Worm (Caenorhabditis elegans) whole organism, L4 larva: ENCODE measurements around the gene W07A12.4.

Experiments
- D1046.2 ChIP-seq: fragments of 200-800 bp; sonication (Bioruptor generic); IDR thresholded peaks from 2 replicates; pipeline ENCODE4 v1.3.6; 2022; ENCODE audit warnings: missing genetic modification characterization, missing compliant biosample characterization
- F44E2.7 ChIP-seq: fragments of 200-800 bp; sonication (Bioruptor generic); IDR thresholded peaks from 2 replicates; pipeline ENCODE4 v2.1.2; 2022; ENCODE audit warnings: missing genetic modification characterization, missing compliant biosample characterization
- T20F7.1 ChIP-seq: fragments of 200-800 bp; sonication (Bioruptor generic); optimal IDR thresholded peaks from 2 replicates; lab custom pipeline; 2018; ENCODE audit warnings: mild to moderate bottlenecking, missing genetic modification characterization, missing compliant biosample characterization
- T26A8.4 ChIP-seq: fragments of 200-800 bp; sonication (Bioruptor generic); IDR thresholded peaks from 2 replicates; pipeline ENCODE4 v1.3.6; 2022; ENCODE audit warnings: missing genetic modification characterization, missing compliant biosample characterization
- Y105C5A.15 ChIP-seq: fragments of 200-800 bp; sonication (Bioruptor generic); IDR thresholded peaks from 2 replicates; pipeline ENCODE4 v1.3.6; 2022; ENCODE audit warnings: missing genetic modification characterization, missing compliant biosample characterization
- Y48G9A.11 ChIP-seq: fragments of 200-800 bp; sonication (Bioruptor generic); IDR thresholded peaks from 2 replicates; pipeline ENCODE4 v1.3.6; 2022; ENCODE audit warnings: missing genetic modification reagents, missing genetic modification characterization, missing compliant biosample characterization
- Y75B8A.6 ChIP-seq: fragments of 200-800 bp; sonication (Bioruptor generic); IDR thresholded peaks from 2 replicates; pipeline ENCODE4 v1.3.6; 2022; ENCODE audit warnings: missing genetic modification reagents, missing genetic modification characterization, missing compliant biosample characterization
- ZK337.2 ChIP-seq: fragments of 200-800 bp; sonication (Bioruptor generic); IDR thresholded peaks from 2 replicates; pipeline ENCODE4 v1.3.6; 2022; ENCODE audit warnings: missing genetic modification reagents, missing genetic modification characterization, missing compliant biosample characterization
- aha-1 ChIP-seq: fragments of 150-350 bp; peaks from one replicate; lab custom pipeline; 2014; ENCODE audit warnings: missing biosample characterization, missing genetic modification characterization
- arid-1 ChIP-seq: fragments of 200-800 bp; sonication (Bioruptor generic); conservative IDR thresholded peaks from 2 replicates; pipeline ENCODE4 v1.3.6; 2022; ENCODE audit warnings: missing genetic modification reagents, missing genetic modification characterization, missing compliant biosample characterization
- attf-4 ChIP-seq: sonication (generic microtip); optimal IDR thresholded peaks from 3 replicates; lab custom pipeline; 2017; ENCODE audit warnings: missing biosample characterization, missing genetic modification characterization
- ceh-20 ChIP-seq: fragments of 200-800 bp; sonication (Bioruptor generic); IDR thresholded peaks from 2 replicates; pipeline ENCODE4 v1.3.6; 2022; ENCODE audit warnings: missing genetic modification reagents, missing genetic modification characterization, missing compliant biosample characterization
- ceh-28 ChIP-seq: fragments of 150-350 bp; optimal IDR thresholded peaks from 2 replicates; lab custom pipeline; 2014; ENCODE audit warnings: missing biosample characterization, missing genetic modification reagents, missing genetic modification characterization
- ceh-44 ChIP-seq: fragments of 200-800 bp; sonication (Bioruptor generic); IDR thresholded peaks from 2 replicates; pipeline ENCODE4 v1.3.6; 2022; ENCODE audit warnings: missing genetic modification reagents, missing genetic modification characterization, missing compliant biosample characterization
- ceh-82 ChIP-seq: sonication (generic microtip); optimal IDR thresholded peaks from 2 replicates; lab custom pipeline; 2017; ENCODE audit warnings: missing biosample characterization, missing genetic modification characterization
- ces-1 ChIP-seq: fragments of 150-350 bp; sonication (generic microtip); optimal IDR thresholded peaks from 4 replicates; lab custom pipeline; 2014; ENCODE audit warnings: missing biosample characterization, missing genetic modification reagents, missing genetic modification characterization
- ctbp-1 ChIP-seq: fragments of 200-800 bp; sonication (Bioruptor generic); IDR thresholded peaks from 2 replicates; pipeline ENCODE4 v1.3.6; 2022; ENCODE audit warnings: missing genetic modification reagents, missing genetic modification characterization, missing compliant biosample characterization
- daf-16 ChIP-seq, 3 experiments: sonication (generic microtip); optimal IDR thresholded peaks; 2 replicates each; lab custom pipeline; 2016 to 2017; ENCODE audit warnings: missing genetic modification characterization in 3 of 3, missing genetic modification reagents in 3 of 3, mild to moderate bottlenecking in 2 of 3, missing compliant biosample characterization in 2 of 3, missing biosample characterization in 1 of 3, moderate library complexity in 1 of 3
- dpl-1 ChIP-seq: fragments of 150-350 bp; optimal IDR thresholded peaks from 2 replicates; lab custom pipeline; 2014; ENCODE audit warnings: missing biosample characterization, missing genetic modification reagents, missing genetic modification characterization
- dve-1 ChIP-seq: sonication (generic microtip); optimal IDR thresholded peaks from 2 replicates; lab custom pipeline; 2017; ENCODE audit warnings: antibody characterized with exemption, mild to moderate bottlenecking, missing genetic modification characterization, missing compliant biosample characterization; ENCODE audit not compliant: insufficient read depth
- fos-1 ChIP-seq: fragments of 150-350 bp; optimal IDR thresholded peaks from 2 replicates; lab custom pipeline; 2014; ENCODE audit warnings: missing biosample characterization, missing genetic modification characterization
- gei-8 ChIP-seq: fragments of 200-800 bp; sonication (Bioruptor generic); optimal IDR thresholded peaks from 2 replicates; lab custom pipeline; 2018; ENCODE audit warnings: mild to moderate bottlenecking, missing genetic modification characterization, missing compliant biosample characterization
- hlh-11 ChIP-seq: fragments of 200-800 bp; sonication (Bioruptor generic); optimal IDR thresholded peaks from 2 replicates; lab custom pipeline; 2018; ENCODE audit warnings: mild to moderate bottlenecking, missing genetic modification characterization, missing compliant biosample characterization
- lin-13 ChIP-seq: fragments of 150-350 bp; optimal IDR thresholded peaks from 2 replicates; lab custom pipeline; 2014; ENCODE audit warnings: missing biosample characterization, missing genetic modification reagents, missing genetic modification characterization
- lin-15B ChIP-seq: fragments of 150-350 bp; sonication (generic microtip); optimal IDR thresholded peaks from 3 replicates; lab custom pipeline; 2014; ENCODE audit warnings: missing biosample characterization, missing genetic modification characterization
- lin-29 ChIP-seq: fragments of 200-800 bp; sonication (Bioruptor generic); IDR thresholded peaks from 2 replicates; pipeline ENCODE4 v1.3.6; 2022; ENCODE audit warnings: missing genetic modification reagents, missing genetic modification characterization, missing compliant biosample characterization
- madf-5 ChIP-seq, 2 experiments: fragments of 200-800 bp; sonication (Bioruptor generic); IDR thresholded peaks; 2 replicates each; pipeline ENCODE4 v1.3.6; 2022; ENCODE audit warnings: missing compliant biosample characterization in 2 of 2, missing genetic modification characterization in 2 of 2
- madf-9 ChIP-seq: fragments of 200-800 bp; sonication (Bioruptor generic); conservative IDR thresholded peaks from 2 replicates; pipeline ENCODE4 v1.3.6; 2022; ENCODE audit warnings: missing genetic modification reagents, missing genetic modification characterization, missing compliant biosample characterization
- mdt-29 ChIP-seq: fragments of 200-800 bp; sonication (Bioruptor generic); IDR thresholded peaks from 2 replicates; pipeline ENCODE4 v1.3.6; 2022; ENCODE audit warnings: missing genetic modification reagents, missing genetic modification characterization, missing compliant biosample characterization
- nhr-102 ChIP-seq: sonication (generic microtip); optimal IDR thresholded peaks from 2 replicates; lab custom pipeline; 2016; ENCODE audit warnings: mild to moderate bottlenecking, missing genetic modification characterization, moderate library complexity, missing compliant biosample characterization
- nhr-11 ChIP-seq: fragments of 150-350 bp; optimal IDR thresholded peaks from 2 replicates; lab custom pipeline; 2014; ENCODE audit warnings: missing biosample characterization, missing genetic modification characterization
- nhr-111 ChIP-seq: fragments of 200-800 bp; sonication (Bioruptor generic); optimal IDR thresholded peaks from 2 replicates; lab custom pipeline; 2018; ENCODE audit warnings: mild to moderate bottlenecking, missing genetic modification characterization, missing compliant biosample characterization
- nhr-237 ChIP-seq: sonication (generic microtip); optimal IDR thresholded peaks from 2 replicates; lab custom pipeline; 2017; ENCODE audit warnings: missing biosample characterization, missing genetic modification characterization
- nhr-25 ChIP-seq: sonication (generic microtip); optimal IDR thresholded peaks from 2 replicates; lab custom pipeline; 2017; ENCODE audit warnings: missing genetic modification characterization, mild to moderate bottlenecking, missing compliant biosample characterization, antibody characterized with exemption, moderate library complexity, borderline replicate concordance; ENCODE audit not compliant: insufficient read depth
- nhr-42 ChIP-seq: fragments of 200-800 bp; sonication (Bioruptor generic); IDR thresholded peaks from 2 replicates; pipeline ENCODE4 v1.3.6; 2022; ENCODE audit warnings: missing genetic modification characterization, missing compliant biosample characterization
- nhr-48 ChIP-seq: sonication (generic microtip); optimal IDR thresholded peaks from 2 replicates; lab custom pipeline; 2016; ENCODE audit warnings: mild to moderate bottlenecking, missing genetic modification characterization, missing compliant biosample characterization
- nhr-76 ChIP-seq: fragments of 150-350 bp; optimal IDR thresholded peaks from 2 replicates; lab custom pipeline; 2014; ENCODE audit warnings: missing biosample characterization, missing genetic modification characterization
- pha-4 ChIP-seq, 2 experiments: fragments of 150-350 bp in 1 of 2; fragments of 200-800 bp in 1 of 2; sonication (Bioruptor generic) in 1 of 2; IDR thresholded peaks in 1 of 2; optimal IDR thresholded peaks in 1 of 2; 2 replicates each; pipeline versions ENCODE4 v1.3.6 to Lab custom; 2014 to 2022; ENCODE audit warnings: missing genetic modification characterization in 2 of 2, missing genetic modification reagents in 2 of 2, missing biosample characterization in 1 of 2, missing compliant biosample characterization in 1 of 2
- php-3 ChIP-seq: fragments of 200-800 bp; sonication (Bioruptor generic); IDR thresholded peaks from 2 replicates; pipeline ENCODE4 v1.3.6; 2022; ENCODE audit warnings: missing genetic modification reagents, missing genetic modification characterization, missing compliant biosample characterization
- pqm-1 ChIP-seq: sonication (generic microtip); optimal IDR thresholded peaks from 2 replicates; lab custom pipeline; 2017; ENCODE audit warnings: missing biosample characterization, missing genetic modification characterization
- sdz-12 ChIP-seq: fragments of 200-800 bp; sonication (Bioruptor generic); optimal IDR thresholded peaks from 2 replicates; lab custom pipeline; 2018; ENCODE audit warnings: mild to moderate bottlenecking, missing genetic modification characterization, missing compliant biosample characterization
- skn-1 ChIP-seq: fragments of 150-350 bp; optimal IDR thresholded peaks from 2 replicates; lab custom pipeline; 2014; ENCODE audit warnings: missing biosample characterization, missing genetic modification characterization
- snpc-1.2 ChIP-seq: fragments of 200-800 bp; sonication (Bioruptor generic); IDR thresholded peaks from 2 replicates; pipeline ENCODE4 v1.3.6; 2022; ENCODE audit warnings: missing genetic modification reagents, missing genetic modification characterization, missing compliant biosample characterization
- snpc-4 ChIP-seq: fragments of 150-350 bp; optimal IDR thresholded peaks from 2 replicates; lab custom pipeline; 2014; ENCODE audit warnings: missing biosample characterization, missing genetic modification characterization
- tag-97 ChIP-seq: fragments of 200-800 bp; sonication (Bioruptor generic); IDR thresholded peaks from 2 replicates; pipeline ENCODE4 v1.3.6; 2022; ENCODE audit warnings: missing genetic modification characterization, missing compliant biosample characterization
- unc-130 ChIP-seq: sonication (generic microtip); optimal IDR thresholded peaks from 2 replicates; lab custom pipeline; 2016; ENCODE audit warnings: missing genetic modification reagents, missing genetic modification characterization, missing compliant biosample characterization
- unc-39 ChIP-seq: sonication (generic microtip); optimal IDR thresholded peaks from 2 replicates; lab custom pipeline; 2017; ENCODE audit warnings: missing biosample characterization, missing genetic modification characterization
- unc-62 ChIP-seq, 3 experiments: fragments of 150-350 bp in 1 of 3; sonication (generic microtip); optimal IDR thresholded peaks in 2 of 3; peaks in 1 of 3; 1 replicate in 1 of 3; 2 replicates in 2 of 3; lab custom pipeline; 2014 to 2017; ENCODE audit warnings: missing biosample characterization in 3 of 3, missing genetic modification characterization in 3 of 3, missing genetic modification reagents in 3 of 3, missing genotype in 1 of 3
- zag-1 ChIP-seq: fragments of 150-350 bp; optimal IDR thresholded peaks from 2 replicates; lab custom pipeline; 2014; ENCODE audit warnings: missing biosample characterization, missing genetic modification characterization
- zip-2 ChIP-seq: fragments of 150-350 bp; optimal IDR thresholded peaks from 2 replicates; lab custom pipeline; 2014; ENCODE audit warnings: missing biosample characterization, missing genetic modification characterization
- ztf-11 ChIP-seq: fragments of 150-350 bp; optimal IDR thresholded peaks from 2 replicates; lab custom pipeline; 2014; ENCODE audit warnings: missing biosample characterization, missing genetic modification characterization

W07A12.4 gene

DNA sequence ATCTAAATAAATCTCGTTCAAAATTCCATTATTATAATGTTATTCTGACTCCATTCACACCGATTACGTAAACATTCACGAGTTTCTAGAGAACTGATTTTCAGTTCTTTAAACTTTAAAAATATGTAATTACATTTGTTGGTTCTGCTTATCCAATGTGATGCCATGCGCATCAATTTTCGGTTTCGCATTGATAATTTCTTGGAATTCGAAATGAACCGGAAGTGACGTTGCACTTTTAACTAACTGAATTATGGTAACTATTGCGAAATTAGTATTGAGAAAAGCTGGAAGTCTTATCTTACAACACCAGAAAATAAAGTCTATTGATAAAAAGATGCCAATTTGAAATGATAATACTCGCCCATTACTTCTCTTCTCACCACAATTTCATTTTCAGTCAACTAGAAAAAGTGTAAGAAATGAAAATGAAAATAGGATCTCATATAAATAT lies 28.2 kb upstream of the W07A12.4 start (continued):
- TF ChIP-seq unc-130 (GFP tag; lab: Kevin White, UChicago) (no peak), dve-1 (tag; lab: Kevin White, UChicago) (peak; percentile 59), Y105C5A.15 (GFP tag; lab: Robert Waterston, UW) (no peak), Y48G9A.11 (GFP tag; lab: Robert Waterston, UW) (no peak), zip-2 (tag; lab: Kevin White, UChicago) (no peak), ztf-11 (tag; lab: Kevin White, UChicago) (no peak), unc-39 (no peak), T26A8.4 (GFP tag; lab: Robert Waterston, UW) (no peak), lin-15B (tag; lab: Kevin White, UChicago) (no peak), attf-4 (tag; lab: Kevin White, UChicago) (no peak), snpc-4 (tag; lab: Kevin White, UChicago) (no peak), ces-1 (peak; percentile 52), ctbp-1 (GFP tag; lab: Robert Waterston, UW) (no peak), aha-1 (tag; lab: Kevin White, UChicago) (peak; percentile 69), T20F7.1 (GFP tag; lab: Kevin White, UChicago) (peak; percentile 5), php-3 (GFP tag; lab: Robert Waterston, UW) (no peak), ceh-44 (GFP tag; lab: Robert Waterston, UW) (no peak), gei-8 (GFP tag; lab: Kevin White, UChicago) (no peak), nhr-48 (tag; lab: Kevin White, UChicago) (peak; percentile 58), unc-62 (GFP tag; optimal IDR thresholded peaks at IDR 0.05 in 1 of 2; lab: Kevin White, UChicago) (peak in 1 of 2 experiments; percentile 34), unc-62 (tag; optimal IDR thresholded peaks at IDR 0.05; lab: Kevin White, UChicago) (no peak), tag-97 (GFP tag; lab: Robert Waterston, UW) (no peak), nhr-11 (tag; lab: Kevin White, UChicago) (peak; percentile 8), madf-9 (GFP tag; lab: Robert Waterston, UW) (no peak), mdt-29 (GFP tag; lab: Robert Waterston, UW) (no peak), nhr-111 (GFP tag; lab: Kevin White, UChicago) (no peak), nhr-42 (GFP tag; lab: Robert Waterston, UW) (no peak), lin-29 (GFP tag; lab: Robert Waterston, UW) (no peak), nhr-76 (tag; lab: Kevin White, UChicago) (no peak), nhr-237 (tag; lab: Kevin White, UChicago) (no peak), pqm-1 (peak; percentile 91), ceh-82 (no peak), skn-1 (tag; lab: Kevin White, UChicago) (no peak), pha-4 (GFP tag; IDR thresholded peaks at IDR 0.05; lab: Robert Waterston, UW) (no peak), pha-4 (tag; optimal IDR thresholded peaks at IDR 0.05; lab: Kevin White, UChicago) (no peak), hlh-11 (tag; lab: Kevin White, UChicago) (peak; percentile 36), D1046.2 (GFP tag; lab: Robert Waterston, UW) (no peak), madf-5 (GFP tag; IDR thresholded peaks at IDR 0.05; lab: Robert Waterston, UW) (no peak), ZK337.2 (GFP tag; lab: Robert Waterston, UW) (no peak), daf-16 (GFP tag; optimal IDR thresholded peaks at IDR 0.05; lab: Kevin White, UChicago) (no peak), daf-16 (tag; optimal IDR thresholded peaks at IDR 0.05; lab: Kevin White, UChicago) (peak; percentile 60), ceh-28 (no peak), F44E2.7 (GFP tag; lab: Robert Waterston, UW) (no peak), arid-1 (GFP tag; lab: Robert Waterston, UW) (no peak), Y75B8A.6 (GFP tag; lab: Robert Waterston, UW) (no peak), ceh-20 (no peak), nhr-25 (no peak), lin-13 (GFP tag; lab: Kevin White, UChicago) (no peak), dpl-1 (no peak), zag-1 (tag; lab: Kevin White, UChicago) (no peak), fos-1 (tag; lab: Kevin White, UChicago) (no peak), snpc-1.2 (no peak), nhr-102 (tag; lab: Kevin White, UChicago) (no peak), sdz-12 (GFP tag; lab: Kevin White, UChicago) (no peak)
